Fruit fly (Drosophila melanogaster): ENCODE data around the gene lectin-21Ca.

dm6 chr2L:630177-630576 lies 5.8 kb downstream of the lectin-21Ca start:
- TF ChIP-seq CTCF (optimal IDR thresholded peaks at IDR 0.05) (no peak), CG8478 (optimal IDR thresholded peaks at IDR 0.05) (no peak)

Measured in S2 (cell line).